Worm (Caenorhabditis elegans) whole organism, L1 larva: ENCODE measurements around the gene F08F3.6.

Experiments
- aha-1 ChIP-seq: fragments of 150-350 bp; optimal IDR thresholded peaks from 2 replicates; lab custom pipeline; 2014; ENCODE audit warnings: missing biosample characterization, missing genetic modification characterization
- ama-1 ChIP-seq: fragments of 150-350 bp; optimal IDR thresholded peaks from 2 replicates; lab custom pipeline; 2014
- blmp-1 ChIP-seq: fragments of 150-350 bp; optimal IDR thresholded peaks from 2 replicates; lab custom pipeline; 2014; ENCODE audit warnings: missing biosample characterization, missing genetic modification characterization
- dpl-1 ChIP-seq, 3 experiments: fragments of 150-350 bp in 2 of 3; sonication (generic microtip) in 1 of 3; optimal IDR thresholded peaks; 2 replicates each; lab custom pipeline; 2014 to 2017; ENCODE audit warnings: missing biosample characterization in 3 of 3, missing genetic modification characterization in 3 of 3, missing genetic modification reagents in 3 of 3
- efl-1 ChIP-seq, 4 experiments: fragments of 150-350 bp; optimal IDR thresholded peaks in 3 of 4; peaks in 1 of 4; 1 replicate in 1 of 4; 2 replicates in 3 of 4; lab custom pipeline; 2014; ENCODE audit warnings: missing biosample characterization in 2 of 4, missing genetic modification characterization in 2 of 4, missing genetic modification reagents in 2 of 4
- efl-3 ChIP-seq: fragments of 200-800 bp; sonication (Bioruptor generic); optimal IDR thresholded peaks from 2 replicates; lab custom pipeline; 2018; ENCODE audit warnings: mild to moderate bottlenecking, missing genetic modification characterization, missing compliant biosample characterization
- elt-2 ChIP-seq: sonication (generic microtip); optimal IDR thresholded peaks from 2 replicates; lab custom pipeline; 2016; ENCODE audit warnings: missing genetic modification characterization, mild to moderate bottlenecking, inconsistent platforms, missing compliant biosample characterization, missing genetic modification reagents
- fkh-10 ChIP-seq: sonication (generic microtip); optimal IDR thresholded peaks from 2 replicates; lab custom pipeline; 2017; ENCODE audit warnings: missing biosample characterization, missing genetic modification reagents, missing genetic modification characterization
- fkh-4 ChIP-seq: sonication (generic microtip); optimal IDR thresholded peaks from 2 replicates; lab custom pipeline; 2016; ENCODE audit warnings: missing compliant biosample characterization, missing genetic modification characterization, borderline replicate concordance
- hpl-2 ChIP-seq: fragments of 150-350 bp; optimal IDR thresholded peaks from 2 replicates; lab custom pipeline; 2014; ENCODE audit warnings: missing biosample characterization, missing genetic modification reagents, missing genetic modification characterization
- irx-1 ChIP-seq: sonication (generic microtip); optimal IDR thresholded peaks from 2 replicates; lab custom pipeline; 2016; ENCODE audit warnings: missing genetic modification characterization, missing compliant biosample characterization
- lin-14 ChIP-seq: fragments of 200-800 bp; sonication (Bioruptor generic); optimal IDR thresholded peaks from 2 replicates; lab custom pipeline; 2018; ENCODE audit warnings: mild to moderate bottlenecking, missing genetic modification characterization, moderate library complexity, missing compliant biosample characterization
- lin-35 ChIP-seq, 2 experiments: fragments of 150-350 bp; optimal IDR thresholded peaks; 2 replicates each; lab custom pipeline; 2014; ENCODE audit warnings: missing biosample characterization in 2 of 2, missing genetic modification characterization in 2 of 2, missing genetic modification reagents in 2 of 2
- lir-3 ChIP-seq: sonication (generic microtip); optimal IDR thresholded peaks from 2 replicates; lab custom pipeline; 2016; ENCODE audit warnings: mild to moderate bottlenecking, missing genetic modification characterization, moderate library complexity, missing compliant biosample characterization; ENCODE audit not compliant: poor library complexity
- nhr-237 ChIP-seq: fragments of 150-350 bp; optimal IDR thresholded peaks from 2 replicates; lab custom pipeline; 2014; ENCODE audit warnings: missing biosample characterization, missing genetic modification characterization
- nhr-47 ChIP-seq: sonication (generic microtip); optimal IDR thresholded peaks from 2 replicates; lab custom pipeline; 2016; ENCODE audit warnings: mild to moderate bottlenecking, missing genetic modification characterization, moderate library complexity, missing compliant biosample characterization
- nhr-71 ChIP-seq: sonication (generic microtip); optimal IDR thresholded peaks from 2 replicates; lab custom pipeline; 2016; ENCODE audit warnings: mild to moderate bottlenecking, missing genetic modification characterization, moderate library complexity, missing compliant biosample characterization
- nhr-85 ChIP-seq: sonication (generic microtip); peaks from one replicate; lab custom pipeline; 2016; ENCODE audit warnings: missing genetic modification characterization, inconsistent platforms, missing compliant biosample characterization
- pqm-1 ChIP-seq: sonication (generic microtip); optimal IDR thresholded peaks from 3 replicates; lab custom pipeline; 2017; ENCODE audit warnings: missing biosample characterization, missing genetic modification characterization
- skn-1 ChIP-seq: fragments of 150-350 bp; optimal IDR thresholded peaks from 2 replicates; lab custom pipeline; 2014; ENCODE audit warnings: missing biosample characterization, missing genetic modification characterization
- sptf-1 ChIP-seq: fragments of 150-350 bp; optimal IDR thresholded peaks from 2 replicates; lab custom pipeline; 2014; ENCODE audit warnings: missing biosample characterization, missing genetic modification characterization
- swsn-7 ChIP-seq: sonication (generic microtip); optimal IDR thresholded peaks from 2 replicates; lab custom pipeline; 2016; ENCODE audit warnings: missing genetic modification characterization, missing compliant biosample characterization
- tlp-1 ChIP-seq: fragments of 150-350 bp; optimal IDR thresholded peaks from 2 replicates; lab custom pipeline; 2014; ENCODE audit warnings: missing biosample characterization, missing genetic modification characterization
- unc-130 ChIP-seq: fragments of 150-350 bp; optimal IDR thresholded peaks from 2 replicates; lab custom pipeline; 2017; ENCODE audit warnings: missing biosample characterization, missing genetic modification characterization, inconsistent platforms
- unc-30 ChIP-seq: sonication (generic microtip); optimal IDR thresholded peaks from 2 replicates; lab custom pipeline; 2017; ENCODE audit warnings: missing biosample characterization, missing genetic modification characterization
- xbp-1 ChIP-seq: sonication (generic microtip); optimal IDR thresholded peaks from 2 replicates; lab custom pipeline; 2016; ENCODE audit warnings: missing genetic modification characterization, missing compliant biosample characterization
- zag-1 ChIP-seq: fragments of 150-350 bp; optimal IDR thresholded peaks from 2 replicates; lab custom pipeline; 2014; ENCODE audit warnings: missing biosample characterization, missing genetic modification characterization
- ztf-4 ChIP-seq: fragments of 150-350 bp; optimal IDR thresholded peaks from 2 replicates; lab custom pipeline; 2014; ENCODE audit warnings: missing biosample characterization, missing genetic modification characterization

F08F3.6 gene

DNA sequence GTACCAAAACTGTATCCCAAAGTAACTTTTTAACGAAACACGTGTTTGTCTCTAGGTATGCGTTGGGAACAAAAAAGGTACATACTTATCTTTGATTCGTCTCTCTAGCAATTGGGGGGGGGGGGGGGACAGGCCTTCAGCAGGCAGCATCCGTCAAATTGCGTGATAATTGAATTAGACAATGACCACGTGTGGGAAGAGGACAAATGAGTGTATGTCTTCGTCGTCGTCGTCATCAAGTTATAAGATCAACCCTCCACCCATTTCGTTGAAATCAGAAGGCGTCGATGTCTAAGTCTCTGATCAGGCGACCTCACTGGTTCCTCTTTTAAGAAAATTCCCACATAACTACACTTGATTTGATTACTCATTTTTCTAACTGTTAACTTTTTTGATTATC is 9.2 kb downstream of the F08F3.6 start, which contains the start of gene F08F3.4 (continued):
- TF ChIP-seq lin-35 (GFP tag; optimal IDR thresholded peaks at IDR 0.05; lab: Kevin White, UChicago) = peak in 1 of 2 experiments; percentile 16
- TF ChIP-seq, all 84 proteins: peak for 13

ce11 chrV:5408921-5409320 is 10.9 kb downstream of the F08F3.6 start:
- TF ChIP-seq efl-1 (optimal IDR thresholded peaks at IDR 0.05; lab: Kevin White, UChicago) (no peak), efl-1 (GFP tag; optimal IDR thresholded peaks at IDR 0.05 in 1 of 2; lab: Kevin White, UChicago) (no peak), lin-14 (GFP tag; lab: Kevin White, UChicago) (peak; percentile 75), irx-1 (tag; lab: Kevin White, UChicago) (no peak), nhr-71 (tag; lab: Kevin White, UChicago) (peak; percentile 31), nhr-85 (tag; lab: Kevin White, UChicago) (no peak)

ce11 chrV:5408223-5408622 is 11.6 kb downstream of the F08F3.6 start, which contains the start of gene C25A6.1:
Gene C25A6.1 (plus strand): TSS chrV:5408523.
- TF ChIP-seq xbp-1 (tag; lab: Kevin White, UChicago) = no peak
- no peak for TF ChIP-seq nhr-85 (tag; lab: Kevin White, UChicago)
- TF ChIP-seq fkh-4 (tag; lab: Kevin White, UChicago) = no peak

DNA sequence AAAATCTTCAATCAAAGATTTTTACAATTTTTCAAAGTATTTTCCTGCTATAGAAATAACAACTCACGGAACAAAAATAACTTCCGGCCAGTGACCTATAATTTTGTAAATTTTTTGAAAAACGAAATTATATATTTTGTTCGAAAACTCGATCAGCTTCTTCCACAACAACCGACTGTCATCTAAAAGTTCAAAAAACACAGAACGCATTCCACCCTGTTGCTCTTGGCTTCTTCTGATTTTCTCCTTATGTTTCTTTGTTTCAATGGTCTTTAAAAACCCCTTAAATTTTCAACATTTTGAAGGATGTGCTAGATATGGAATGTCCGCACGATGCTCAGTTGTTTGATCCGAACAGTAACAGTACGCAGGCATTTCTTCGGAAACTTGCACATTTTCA is 14.8 kb downstream of the F08F3.6 start, which contains the start of gene dmsr-7:
dmsr-7 (plus strand) TSS at position 301 of the 400 bp plus-strand sequence.
- TF ChIP-seq swsn-7 (tag; lab: Kevin White, UChicago) (no peak), zag-1 (tag; lab: Kevin White, UChicago) (no peak), fkh-10 (GFP tag; lab: Kevin White, UChicago) (no peak), ztf-4 (tag; lab: Kevin White, UChicago) (no peak), skn-1 (tag; lab: Kevin White, UChicago) (no peak), xbp-1 (tag; lab: Kevin White, UChicago) (no peak), hpl-2 (no peak), dpl-1 (GFP tag; optimal IDR thresholded peaks at IDR 0.05; lab: Kevin White, UChicago) (no peak), fkh-4 (tag; lab: Kevin White, UChicago) (no peak), nhr-47 (tag; lab: Kevin White, UChicago) (no peak), nhr-237 (no peak)

DNA sequence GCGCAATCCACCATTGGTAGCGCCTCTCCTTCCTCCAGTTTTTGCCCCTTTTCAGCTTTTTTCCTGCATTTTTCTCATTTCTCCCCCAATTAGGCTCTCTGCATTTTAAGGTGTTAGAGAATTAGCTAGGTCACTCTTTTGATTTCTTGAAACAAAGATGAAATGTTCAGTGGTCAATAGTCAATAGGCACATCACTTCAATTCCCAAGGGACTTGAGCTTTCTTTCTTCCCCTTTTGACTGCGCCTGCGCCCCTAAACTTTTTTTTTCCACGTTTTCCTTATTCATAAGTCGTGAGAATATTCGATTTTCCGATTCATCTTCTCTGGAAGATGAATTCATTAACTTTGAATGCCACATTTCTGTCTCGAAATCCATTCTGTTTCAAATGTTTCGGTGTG is 15.9 kb downstream of the F08F3.6 start:
- no peak for TF ChIP-seq unc-130 (tag; lab: Kevin White, UChicago)
- peak; percentile 3 for TF ChIP-seq lin-14 (GFP tag; lab: Kevin White, UChicago)

ce11 chrV:5392993-5393628 is 26.8 kb downstream of the F08F3.6 start, which contains the start of gene C35A11.4:
Gene C35A11.4 (minus strand): TSS chrV:5393148.
- peak; percentile 27 for TF ChIP-seq pqm-1 (tag; lab: Kevin White, UChicago)
- TF ChIP-seq elt-2 = peak; percentile 97
- TF ChIP-seq sptf-1 = no peak
- peak; percentile 56 for TF ChIP-seq tlp-1 (tag; lab: Kevin White, UChicago)
- peak; percentile 9 for TF ChIP-seq nhr-71 (tag; lab: Kevin White, UChicago)
- peak in 1 of 2 experiments; percentile 23 for TF ChIP-seq lin-35 (GFP tag; optimal IDR thresholded peaks at IDR 0.05; lab: Kevin White, UChicago)
- no peak for TF ChIP-seq efl-3 (GFP tag; lab: Kevin White, UChicago)
- TF ChIP-seq, all 84 proteins: peak for 5

- TF ChIP-seq unc-30 (tag; lab: Kevin White, UChicago) = no peak
- no peak for TF ChIP-seq lir-3 (tag; lab: Kevin White, UChicago)
- TF ChIP-seq blmp-1 (tag; lab: Kevin White, UChicago) = peak; percentile 96
- no peak for TF ChIP-seq zag-1 (tag; lab: Kevin White, UChicago)
- TF ChIP-seq aha-1 (tag; lab: Kevin White, UChicago) = no peak
- no peak for TF ChIP-seq ama-1 (lab: Kevin White, UChicago)
Observed at ce11 chrV:5385914-5386493, 33.9 kb downstream of the F08F3.6 start, which contains the start of gene C35A11.2. Gene C35A11.2 (plus strand): TSS chrV:5386299.
